Fruit fly (Drosophila melanogaster): Measurements from ENCODE around the gene mura.

The mura gene

DNA sequence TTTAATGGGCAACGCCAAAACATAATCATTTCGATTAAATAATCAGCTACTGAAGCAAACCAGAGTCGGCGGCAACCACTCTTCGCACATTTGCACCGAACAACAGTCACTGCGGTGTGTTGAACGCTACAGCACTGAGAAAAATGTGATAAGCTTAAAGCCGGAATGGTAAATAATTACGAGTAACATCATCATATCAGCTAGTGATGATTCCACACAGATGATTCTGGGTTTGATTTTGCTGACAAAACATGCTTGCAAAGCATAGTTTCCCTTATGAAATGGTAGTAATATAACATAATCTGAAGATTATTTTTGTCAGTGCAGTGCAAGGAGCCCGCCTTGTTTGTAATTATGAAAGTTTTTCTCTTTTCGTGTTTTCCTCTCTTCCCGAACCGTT is 46.5 kb upstream of the mura start (continued):
- TF ChIP-seq lz (GFP tag; optimal IDR thresholded peaks at IDR 0.05) (peak; percentile 73), CG6808 (GFP tag; optimal IDR thresholded peaks at IDR 0.05) (peak; percentile 54), Hr38 (GFP tag; optimal IDR thresholded peaks at IDR 0.05) (peak; percentile 39), Gug (GFP tag; IDR thresholded peaks at IDR 0.05) (peak; percentile 78), Lpt (GFP tag; optimal IDR thresholded peaks at IDR 0.05) (peak; percentile 92), CG15336 (GFP tag; IDR thresholded peaks at IDR 0.05) (peak; percentile 92), pdm3 (GFP tag; optimal IDR thresholded peaks at IDR 0.05) (peak; percentile 87), CG9139 (GFP tag; optimal IDR thresholded peaks at IDR 0.05) (peak; percentile 14), dac (GFP tag; optimal IDR thresholded peaks at IDR 0.05) (peak; percentile 93), spab (GFP tag; optimal IDR thresholded peaks at IDR 0.05) (peak; percentile 64), topi (GFP tag; optimal IDR thresholded peaks at IDR 0.05) (peak; percentile 58), CG7368 (GFP tag; optimal IDR thresholded peaks at IDR 0.05) (peak; percentile 75), esn (GFP tag; optimal IDR thresholded peaks at IDR 0.05) (peak; percentile 81), Ets21C (GFP tag; optimal IDR thresholded peaks at IDR 0.05) (peak; percentile 51), CG8632 (GFP tag; optimal IDR thresholded peaks at IDR 0.05) (peak; percentile 69), CG6276 (GFP tag; optimal IDR thresholded peaks at IDR 0.05) (peak; percentile 87), CG31627 (GFP tag; optimal IDR thresholded peaks at IDR 0.05) (peak; percentile 77)

DNA sequence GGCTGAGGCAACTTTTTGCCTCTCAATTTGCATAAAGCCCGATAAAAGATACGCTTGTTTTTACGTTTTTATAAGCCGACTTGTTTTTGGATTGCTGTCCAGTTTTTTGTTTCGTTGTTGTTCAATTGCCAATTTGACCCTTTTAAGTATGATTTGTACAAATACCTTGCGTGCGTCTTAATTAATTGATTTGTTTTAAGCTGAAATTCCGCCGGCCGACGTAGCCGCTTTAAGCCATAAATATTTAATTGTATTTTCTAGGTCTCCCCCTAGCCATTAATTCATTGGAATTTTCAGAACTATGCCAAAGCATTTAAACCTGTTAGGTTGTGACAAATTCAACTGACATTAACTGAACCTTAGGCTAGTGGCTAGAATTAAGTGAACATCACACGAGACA is 45.0 kb upstream of the mura start:
- TF ChIP-seq Sox14 (GFP tag; optimal IDR thresholded peaks at IDR 0.05) (no peak), Eip78C (GFP tag) (peak; percentile 15), CG11762 (GFP tag; optimal IDR thresholded peaks at IDR 0.05; ENCODE audit: insufficient read depth) (no peak)

DNA sequence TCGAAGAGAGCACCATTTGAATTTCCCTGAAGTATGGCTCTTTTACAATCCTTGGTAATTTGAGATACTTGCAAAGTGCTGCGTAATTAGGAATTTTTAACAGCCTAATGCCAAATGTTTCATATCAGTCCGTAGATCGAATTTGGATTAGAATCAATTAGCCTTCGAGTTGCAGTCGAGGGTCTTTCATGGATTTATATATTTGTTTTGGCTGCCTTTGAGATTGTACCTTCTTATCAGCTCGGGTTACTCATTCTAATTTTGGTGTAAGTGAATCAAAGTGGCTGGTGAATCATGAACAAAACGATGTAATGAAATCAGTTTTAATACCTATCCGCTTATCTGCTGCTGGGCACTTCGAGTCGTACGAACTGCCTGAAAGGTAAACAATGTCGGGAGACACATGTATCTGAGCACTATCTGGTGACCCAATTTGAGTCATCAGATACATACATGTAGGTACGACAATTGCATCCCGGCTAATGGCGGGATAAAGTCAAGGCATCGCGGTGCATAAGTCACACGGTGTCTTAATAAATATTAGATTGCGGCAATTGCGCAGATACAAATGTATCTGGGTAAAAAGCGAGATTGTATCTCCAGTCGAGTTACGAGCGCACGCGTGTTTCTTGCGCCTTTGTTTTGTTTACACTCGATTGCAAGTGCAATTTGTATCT is 44.2 kb upstream of the mura start:
- no peak for TF ChIP-seq Lpt (GFP tag; optimal IDR thresholded peaks at IDR 0.05)
- TF ChIP-seq CG4318 (GFP tag; optimal IDR thresholded peaks at IDR 0.05) = no peak
- TF ChIP-seq CG9139 (GFP tag; optimal IDR thresholded peaks at IDR 0.05) = no peak
- TF ChIP-seq fkh (GFP tag; optimal IDR thresholded peaks at IDR 0.05) = peak; percentile 47
- TF ChIP-seq fd59A (GFP tag; optimal IDR thresholded peaks at IDR 0.05) = no peak
- TF ChIP-seq CG10631 (GFP tag; optimal IDR thresholded peaks at IDR 0.05) = no peak
- no peak for TF ChIP-seq CG6854 (GFP tag; optimal IDR thresholded peaks at IDR 0.05)
- no peak for TF ChIP-seq CG32006 (GFP tag; optimal IDR thresholded peaks at IDR 0.05)
- TF ChIP-seq CG11294 (GFP tag; IDR thresholded peaks at IDR 0.05) = no peak

DNA sequence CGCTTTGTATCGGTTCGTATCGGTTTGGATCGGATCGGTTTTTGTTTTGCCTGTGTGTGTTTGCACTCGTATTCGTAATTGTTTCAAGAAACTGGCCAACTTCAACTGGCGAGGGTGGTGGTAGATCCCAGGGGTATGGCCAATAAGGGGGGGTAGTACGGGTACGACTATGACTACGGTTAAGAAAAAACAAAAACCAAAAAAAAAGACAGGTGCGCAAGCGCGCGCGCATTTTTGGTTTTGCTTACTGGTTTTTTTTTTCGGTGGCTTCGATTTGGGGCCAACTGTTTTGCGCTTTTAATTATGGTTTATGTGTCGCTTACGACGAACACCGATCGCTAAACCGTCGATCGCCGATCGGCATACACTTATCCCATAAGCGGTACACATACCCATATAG is 43.2 kb upstream of the mura start:
- TF ChIP-seq CG8319 (GFP tag; optimal IDR thresholded peaks at IDR 0.05) (no peak), Hr4 (GFP tag; optimal IDR thresholded peaks at IDR 0.05) (no peak), Sox102F (GFP tag; optimal IDR thresholded peaks at IDR 0.05) (no peak), CG6163 (GFP tag; IDR thresholded peaks at IDR 0.05) (peak; percentile 47), CG6792 (GFP tag; optimal IDR thresholded peaks at IDR 0.05) (no peak), Hr39 (GFP tag; optimal IDR thresholded peaks at IDR 0.05) (no peak), CG6808 (GFP tag; optimal IDR thresholded peaks at IDR 0.05) (no peak), eg (GFP tag; IDR thresholded peaks at IDR 0.05) (peak; percentile 69), Blimp-1 (GFP tag; optimal IDR thresholded peaks at IDR 0.05) (no peak), CG8119 (GFP tag; IDR thresholded peaks at IDR 0.05) (peak; percentile 16; the same call in 2 of the 3 replicates), CG4318 (GFP tag; optimal IDR thresholded peaks at IDR 0.05) (no peak), achi (GFP tag; optimal IDR thresholded peaks at IDR 0.05) (no peak), Ets21C (GFP tag; optimal IDR thresholded peaks at IDR 0.05) (no peak), Lpt (GFP tag; optimal IDR thresholded peaks at IDR 0.05) (no peak), CG11762 (GFP tag; optimal IDR thresholded peaks at IDR 0.05; ENCODE audit: insufficient read depth) (no peak), Hr38 (GFP tag; optimal IDR thresholded peaks at IDR 0.05) (no peak), CG15336 (GFP tag; IDR thresholded peaks at IDR 0.05) (peak; percentile 45), lz (GFP tag; optimal IDR thresholded peaks at IDR 0.05) (no peak), Eip78C (GFP tag) (no peak), fd59A (GFP tag; optimal IDR thresholded peaks at IDR 0.05) (no peak), Ets96B (tag; optimal IDR thresholded peaks at IDR 0.05) (no peak), CG3032 (tag; optimal IDR thresholded peaks at IDR 0.05) (no peak), CG11902 (GFP tag; optimal IDR thresholded peaks at IDR 0.05) (no peak)
